Fruit fly (Drosophila melanogaster) whole organism, embryonic: ENCODE measurements around the gene Ts.

Source experiments
- CG34376 ChIP-seq: fragments of 200-800 bp; sonication (Bioruptor generic); optimal IDR thresholded peaks from 2 replicates; lab custom pipeline; 2018; ENCODE audit warnings: missing biosample characterization, mild to moderate bottlenecking, missing genetic modification characterization
- CG4424 ChIP-seq: fragments of 200-800 bp; sonication (Bioruptor generic); optimal IDR thresholded peaks from 3 replicates; lab custom pipeline; 2016; ENCODE audit warnings: missing biosample characterization, missing genetic modification characterization
- CG6813 ChIP-seq: fragments of 200-800 bp; sonication (Bioruptor generic); optimal IDR thresholded peaks from 2 replicates; lab custom pipeline; 2017; ENCODE audit warnings: missing biosample characterization, missing genetic modification characterization, mild to moderate bottlenecking, moderate library complexity, missing genetic modification reagents
- Trl ChIP-seq, 3 experiments: fragments of >200 bp in 2 of 3; fragments of 200-800 bp in 1 of 3; sonication (Bioruptor generic) in 1 of 3; optimal IDR thresholded peaks; 2 replicates in 1 of 3; 3 replicates in 2 of 3; lab custom pipeline; 2016 to 2017; ENCODE audit warnings: missing biosample characterization in 1 of 3, missing genetic modification characterization in 1 of 3
- bsh ChIP-seq, 2 experiments: fragments of 200-800 bp; sonication (Bioruptor generic); optimal IDR thresholded peaks; 2 replicates each; lab custom pipeline; 2017 to 2018; ENCODE audit warnings: mild to moderate bottlenecking in 2 of 2, missing biosample characterization in 2 of 2, missing genetic modification characterization in 2 of 2, moderate library complexity in 1 of 2
- her ChIP-seq: fragments of 200-800 bp; sonication (Bioruptor generic); optimal IDR thresholded peaks from 2 replicates; lab custom pipeline; 2016; ENCODE audit warnings: missing biosample characterization, missing genetic modification characterization
- inv ChIP-seq: fragments of 200-800 bp; sonication (Bioruptor generic); IDR thresholded peaks from 2 replicates; pipeline ENCODE4 v1.3.6; 2022; ENCODE audit warnings: missing biosample characterization, missing genetic modification characterization; ENCODE audit not compliant: partially characterized antibody
- tin ChIP-seq: fragments of 200-800 bp; sonication (Bioruptor generic); optimal IDR thresholded peaks from 3 replicates; lab custom pipeline; 2016; ENCODE audit warnings: missing biosample characterization, missing genetic modification characterization
- ttk ChIP-seq: fragments of 200-800 bp; sonication (Bioruptor generic); IDR thresholded peaks from 2 replicates; pipeline ENCODE4 v2.1.2; 2022; ENCODE audit warnings: missing biosample characterization, missing genetic modification characterization

DNA sequence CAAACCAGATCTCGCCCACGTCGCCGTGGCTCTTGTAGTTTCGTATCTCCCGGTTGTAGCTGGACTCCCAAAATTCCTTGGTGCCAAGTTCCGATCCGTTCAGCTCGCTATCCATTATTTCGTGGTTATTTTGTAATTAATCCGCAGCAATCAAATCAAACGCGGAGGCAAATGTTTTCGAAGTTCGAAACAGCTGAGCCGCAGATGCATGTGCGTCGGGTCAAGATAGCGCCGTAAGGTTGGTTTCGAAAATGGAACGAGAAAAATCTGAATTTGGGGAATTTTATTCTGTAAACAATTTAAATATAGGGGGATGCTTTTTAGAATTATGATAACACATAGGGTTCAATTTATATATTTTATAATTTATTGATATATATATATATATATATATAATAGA, 9.7 kb upstream of the Ts start, which contains the start of gene CG9643:
- no peak for TF ChIP-seq CG4424
- TF ChIP-seq Trl (optimal IDR thresholded peaks at IDR 0.05; lab: Kevin White, UChicago), result no peak
- TF ChIP-seq Trl (GFP tag; optimal IDR thresholded peaks at IDR 0.05; lab: Kevin White, UChicago), result no peak
- TF ChIP-seq CG34376 (GFP tag; lab: Kevin White, UChicago), result no peak
- TF ChIP-seq CG6813 (GFP tag; lab: Kevin White, UChicago), result no peak
- TF ChIP-seq her (GFP tag; lab: Kevin White, UChicago), result no peak
- no peak for TF ChIP-seq inv (GFP tag; lab: Robert Waterston, UW)
- no peak for TF ChIP-seq bsh (GFP tag; optimal IDR thresholded peaks at IDR 0.05; lab: Kevin White, UChicago)
- no peak for TF ChIP-seq tin (GFP tag; lab: Kevin White, UChicago)
- TF ChIP-seq ttk, result no peak
